Fruit fly (Drosophila melanogaster) whole organism, pupa: ENCODE results near the gene AdipoR.
A peak's percentile ranks its signal among the peaks of the same experiment; 100 is the strongest.

Experiments used
- CG12605 ChIP-seq: fragments of 200-800 bp; sonication (Bioruptor generic); IDR thresholded peaks from 2 replicates; pipeline ENCODE4 v1.3.6; 2022; ENCODE audit warnings: missing biosample characterization, missing genetic modification characterization
- CG13204 ChIP-seq: fragments of 200-800 bp; sonication (Bioruptor generic); optimal IDR thresholded peaks from 2 replicates; lab custom pipeline; 2018; ENCODE audit warnings: missing biosample characterization, mild to moderate bottlenecking, missing genetic modification characterization, moderate library complexity
- CG14655 ChIP-seq: fragments of 200-800 bp; sonication (Bioruptor generic); optimal IDR thresholded peaks from 3 replicates; lab custom pipeline; 2017; ENCODE audit warnings: mild to moderate bottlenecking, missing biosample characterization, missing genetic modification reagents, missing genetic modification characterization
- CG17806 ChIP-seq: fragments of 200-800 bp; sonication (Bioruptor generic); optimal IDR thresholded peaks from 2 replicates; lab custom pipeline; 2018; ENCODE audit warnings: missing biosample characterization, mild to moderate bottlenecking, missing genetic modification characterization, moderate library complexity
- CG32121 ChIP-seq: fragments of 200-800 bp; sonication (Bioruptor generic); IDR thresholded peaks from 2 replicates; pipeline ENCODE4 v1.3.6; 2022; ENCODE audit warnings: missing biosample characterization, missing genetic modification characterization
- CG34367 ChIP-seq: fragments of 200-800 bp; sonication (Bioruptor generic); optimal IDR thresholded peaks from 2 replicates; lab custom pipeline; 2018; ENCODE audit warnings: missing biosample characterization, mild to moderate bottlenecking, missing genetic modification characterization
- CG4496 ChIP-seq: fragments of 200-800 bp; sonication (Bioruptor generic); IDR thresholded peaks from 3 replicates; pipeline ENCODE4 v1.3.6; 2022; ENCODE audit warnings: missing biosample characterization, missing genetic modification characterization
- CG8159 ChIP-seq: fragments of 200-800 bp; sonication (Bioruptor generic); optimal IDR thresholded peaks from 3 replicates; lab custom pipeline; 2018; ENCODE audit warnings: missing biosample characterization, mild to moderate bottlenecking, missing genetic modification characterization, moderate library complexity
- CG9948 ChIP-seq: fragments of 200-800 bp; sonication (Bioruptor generic); optimal IDR thresholded peaks from 2 replicates; lab custom pipeline; 2018; ENCODE audit warnings: missing biosample characterization, mild to moderate bottlenecking, missing genetic modification characterization, moderate library complexity
- Pif1A ChIP-seq: fragments of 200-800 bp; sonication (Bioruptor generic); optimal IDR thresholded peaks from 3 replicates; lab custom pipeline; 2016; ENCODE audit warnings: missing biosample characterization, missing genetic modification characterization
- Pif1B ChIP-seq: fragments of 200-800 bp; sonication (Bioruptor generic); optimal IDR thresholded peaks from 3 replicates; lab custom pipeline; 2016; ENCODE audit warnings: missing biosample characterization, missing genetic modification characterization
- Snoo ChIP-seq: fragments of 200-800 bp; sonication (Bioruptor generic); optimal IDR thresholded peaks from 3 replicates; lab custom pipeline; 2017; ENCODE audit warnings: missing biosample characterization, mild to moderate bottlenecking, missing genetic modification characterization, inconsistent platforms

DNA sequence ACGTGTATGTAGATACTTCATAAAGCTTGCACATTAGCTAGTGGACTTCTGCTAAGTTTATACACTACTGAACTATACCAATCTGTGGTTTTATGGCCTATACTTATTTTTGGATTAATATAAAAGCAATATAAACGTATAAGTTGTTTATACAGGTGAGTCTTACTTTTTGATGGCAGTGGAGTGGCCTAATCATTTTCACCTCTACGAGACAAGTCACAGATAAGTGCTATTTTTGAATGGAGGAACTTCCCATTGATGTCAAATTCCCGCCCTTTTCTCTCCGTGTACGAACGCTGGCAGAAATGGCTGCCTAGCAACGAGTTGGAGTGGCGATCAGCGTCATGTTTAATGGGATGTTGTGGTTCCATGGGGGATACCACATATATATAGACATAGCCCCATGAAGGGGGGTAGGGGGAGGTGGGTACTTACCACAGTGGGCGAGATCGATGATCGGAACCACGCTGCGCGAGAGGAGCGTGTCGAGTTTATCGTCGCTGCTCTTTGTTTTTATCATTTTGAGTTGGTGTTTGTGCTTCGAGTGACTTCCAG, 21.2 kb downstream of the AdipoR start:
- TF ChIP-seq CG8159 (tag; lab: Kevin White, UChicago) (peak; percentile 44), CG17806 (tag; lab: Kevin White, UChicago) (peak; percentile 8), Pif1A (peak; percentile 13), Pif1B (GFP tag; lab: Kevin White, UChicago) (no peak), CG12605 (GFP tag; lab: Robert Waterston, UW) (no peak), CG34367 (tag; lab: Kevin White, UChicago) (no peak), CG14655 (GFP tag; lab: Kevin White, UChicago) (peak; percentile 52), CG13204 (GFP tag; lab: Kevin White, UChicago) (peak; percentile 44), Snoo (tag; lab: Kevin White, UChicago) (no peak), CG32121 (GFP tag; lab: Robert Waterston, UW) (peak; percentile 32; the same call in 1 of the 2 replicates), CG9948 (tag; lab: Kevin White, UChicago) (no peak), CG4496 (GFP tag; lab: Robert Waterston, UW) (no peak)
